Worm (Caenorhabditis elegans): ENCODE data around the gene W07G4.1.

Gene W07G4.1

ce11 chrV:13013844-13014243 lies 19.5 kb upstream of the W07G4.1 start, which contains the start of gene F15B9.6:
TSS of gene F15B9.6 (plus strand) at chrV:13014144.
- TF ChIP-seq ceh-28 (tag; optimal IDR thresholded peaks at IDR 0.05) (no peak), egl-27 (tag; optimal IDR thresholded peaks at IDR 0.05) (no peak), fos-1 (tag; optimal IDR thresholded peaks at IDR 0.05) (no peak), R02D3.7 (tag; optimal IDR thresholded peaks at IDR 0.05) (no peak)

- TF ChIP-seq egl-27 (tag; optimal IDR thresholded peaks at IDR 0.05) = no peak
- no peak for TF ChIP-seq nhr-77 (tag; optimal IDR thresholded peaks at IDR 0.05)
- TF ChIP-seq pqm-1 (tag; optimal IDR thresholded peaks at IDR 0.05) = no peak
- TF ChIP-seq lin-15B (tag; optimal IDR thresholded peaks at IDR 0.05) = no peak
- TF ChIP-seq ztf-11 (tag; optimal IDR thresholded peaks at IDR 0.05) = no peak
- no peak for TF ChIP-seq lsy-12 (tag; optimal IDR thresholded peaks at IDR 0.05)
- no peak for TF ChIP-seq nhr-237 (tag; optimal IDR thresholded peaks at IDR 0.05)
- no peak for TF ChIP-seq fkh-2 (tag; optimal IDR thresholded peaks at IDR 0.05)
- no peak for TF ChIP-seq aly-2 (tag; optimal IDR thresholded peaks at IDR 0.05)
- no peak for TF ChIP-seq nhr-28 (tag; optimal IDR thresholded peaks at IDR 0.05)
These were observed 15.1 kb upstream of the W07G4.1 start for ce11 chrV:13018233-13018632.

ce11 chrV:13018761-13019160 lies 14.6 kb upstream of the W07G4.1 start, which contains the start of gene fmi-1:
TSS of gene fmi-1 (plus strand) at chrV:13019061.
- no peak for TF ChIP-seq ztf-11 (tag; optimal IDR thresholded peaks at IDR 0.05)

- no peak for TF ChIP-seq fos-1 (tag; optimal IDR thresholded peaks at IDR 0.05)
- no peak for TF ChIP-seq mdl-1 (tag; optimal IDR thresholded peaks at IDR 0.05)
- no peak for TF ChIP-seq lin-39 (tag; optimal IDR thresholded peaks at IDR 0.05)
- no peak for TF ChIP-seq skn-1 (tag; optimal IDR thresholded peaks at IDR 0.05)
- TF ChIP-seq unc-62 (GFP tag; optimal IDR thresholded peaks at IDR 0.05) = no peak
- TF ChIP-seq ceh-28 (tag; optimal IDR thresholded peaks at IDR 0.05) = no peak
- no peak for TF ChIP-seq ZK546.5 (tag; optimal IDR thresholded peaks at IDR 0.05)
These were observed 13.3 kb upstream of the W07G4.1 start for ce11 chrV:13020014-13020413.

- TF ChIP-seq ztf-4 (tag; optimal IDR thresholded peaks at IDR 0.05) (no peak), elt-2 (tag; optimal IDR thresholded peaks at IDR 0.05) (no peak), egl-5 (tag; optimal IDR thresholded peaks at IDR 0.05) (no peak), nhr-12 (tag; optimal IDR thresholded peaks at IDR 0.05) (no peak), lin-15B (tag; optimal IDR thresholded peaks at IDR 0.05) (no peak), nhr-77 (tag; optimal IDR thresholded peaks at IDR 0.05) (no peak), eor-1 (tag; optimal IDR thresholded peaks at IDR 0.05) (no peak), nhr-43 (tag; optimal IDR thresholded peaks at IDR 0.05; ENCODE audit: poor library complexity, severe bottlenecking) (no peak), ztf-11 (tag; optimal IDR thresholded peaks at IDR 0.05) (no peak), sea-2 (GFP tag; optimal IDR thresholded peaks at IDR 0.05) (no peak), unc-39 (tag; optimal IDR thresholded peaks at IDR 0.05) (no peak), daf-12 (tag; optimal IDR thresholded peaks at IDR 0.05) (no peak), zag-1 (tag; optimal IDR thresholded peaks at IDR 0.05) (no peak), R02D3.7 (tag; optimal IDR thresholded peaks at IDR 0.05) (no peak), egl-27 (tag; optimal IDR thresholded peaks at IDR 0.05) (no peak)
These were observed 12.7 kb upstream of the W07G4.1 start for ce11 chrV:13020638-13021037.

DNA sequence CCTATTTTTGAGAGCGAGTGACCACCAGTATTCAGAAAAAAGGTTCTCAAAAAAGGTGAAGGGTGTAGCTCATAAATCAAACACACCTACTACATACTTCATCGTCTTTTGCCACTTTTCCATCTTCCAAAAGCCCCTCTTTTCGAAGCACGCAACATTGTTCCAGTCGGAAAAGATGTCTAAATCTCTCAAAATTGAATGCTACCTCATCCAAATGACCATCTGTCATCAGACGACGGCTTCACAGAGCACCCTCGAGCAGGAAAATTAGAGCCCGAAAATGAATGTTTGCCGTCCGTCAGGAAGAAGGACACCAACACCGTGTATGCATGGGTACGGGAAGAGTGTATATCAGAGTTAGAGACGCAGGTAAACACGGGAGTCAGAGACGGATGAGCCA lies 11.8 kb upstream of the W07G4.1 start:
- TF ChIP-seq hmg-11 (tag; optimal IDR thresholded peaks at IDR 0.05) (no peak), fkh-10 (GFP tag; optimal IDR thresholded peaks at IDR 0.05) (no peak), ztf-11 (tag; optimal IDR thresholded peaks at IDR 0.05) (no peak), aly-2 (tag; optimal IDR thresholded peaks at IDR 0.05) (no peak), mml-1 (tag; optimal IDR thresholded peaks at IDR 0.05) (no peak), eor-1 (tag; optimal IDR thresholded peaks at IDR 0.05) (no peak), nhr-67 (tag; optimal IDR thresholded peaks at IDR 0.05) (no peak), elt-3 (tag; optimal IDR thresholded peaks at IDR 0.05) (no peak), lin-15B (tag; optimal IDR thresholded peaks at IDR 0.05) (no peak), nhr-77 (tag; optimal IDR thresholded peaks at IDR 0.05) (no peak), nhr-23 (tag; optimal IDR thresholded peaks at IDR 0.05) (no peak), ceh-9 (tag; optimal IDR thresholded peaks at IDR 0.05) (no peak), nhr-43 (tag; optimal IDR thresholded peaks at IDR 0.05; ENCODE audit: poor library complexity, severe bottlenecking) (no peak), egl-5 (tag; optimal IDR thresholded peaks at IDR 0.05) (no peak), snpc-4 (tag; optimal IDR thresholded peaks at IDR 0.05) (no peak), lsy-12 (tag; optimal IDR thresholded peaks at IDR 0.05) (no peak), pqm-1 (tag; optimal IDR thresholded peaks at IDR 0.05) (no peak), egl-27 (tag; optimal IDR thresholded peaks at IDR 0.05) (no peak), nhr-237 (tag; optimal IDR thresholded peaks at IDR 0.05) (no peak), ceh-16 (tag; optimal IDR thresholded peaks at IDR 0.05) (no peak)
